Fruit fly (Drosophila melanogaster): ENCODE results near the gene rho.

The rho gene

DNA sequence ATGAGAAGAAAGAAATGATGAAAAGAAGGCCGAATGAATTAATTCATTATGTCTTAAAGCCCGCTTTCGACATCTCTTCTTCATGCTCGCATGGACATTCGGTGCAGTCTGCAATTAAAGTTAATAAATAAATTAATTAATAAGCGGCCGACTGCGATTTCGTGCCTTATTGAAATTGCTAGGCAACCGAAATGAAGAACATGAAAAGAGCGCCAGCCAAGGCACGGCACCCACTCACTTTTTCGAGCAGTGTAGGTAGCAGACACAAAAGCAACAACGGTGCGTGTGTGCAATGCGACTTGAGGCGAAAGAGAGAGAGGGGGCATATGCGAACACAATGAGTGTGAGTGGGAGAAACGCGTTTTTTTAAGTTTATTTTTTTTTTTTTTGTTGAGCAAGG lies 854 bp downstream of the rho start (continued):
- TF ChIP-seq CG9797 (GFP tag; optimal IDR thresholded peaks at IDR 0.05) = no peak
- no peak for TF ChIP-seq gcm2 (GFP tag; optimal IDR thresholded peaks at IDR 0.05)
- TF ChIP-seq CG10543 (GFP tag; optimal IDR thresholded peaks at IDR 0.05) = no peak
- no peak for TF ChIP-seq D (optimal IDR thresholded peaks at IDR 0.05)
- peak; percentile 34 for TF ChIP-seq D (GFP tag; optimal IDR thresholded peaks at IDR 0.05)
- TF ChIP-seq dpn (GFP tag; optimal IDR thresholded peaks at IDR 0.05) = peak in 1 of 2 experiments; percentile 25
- TF ChIP-seq Abd-B (GFP tag; optimal IDR thresholded peaks at IDR 0.05) = peak; percentile 36
- TF ChIP-seq Med (GFP tag) = no peak
- no peak for TF ChIP-seq yki (optimal IDR thresholded peaks at IDR 0.05)
- TF ChIP-seq CG12155 (GFP tag; optimal IDR thresholded peaks at IDR 0.05) = peak; percentile 0
- TF ChIP-seq CG6254 (GFP tag; optimal IDR thresholded peaks at IDR 0.05) = no peak
- no peak for TF ChIP-seq ssp (GFP tag; IDR thresholded peaks at IDR 0.05)
- peak; percentile 30 for TF ChIP-seq az2 (GFP tag; optimal IDR thresholded peaks at IDR 0.05)
- no peak for TF ChIP-seq Dp (GFP tag; optimal IDR thresholded peaks at IDR 0.05)
- TF ChIP-seq lilli (GFP tag; optimal IDR thresholded peaks at IDR 0.05) = no peak
- TF ChIP-seq MESR4 (GFP tag; optimal IDR thresholded peaks at IDR 0.05) = no peak
- TF ChIP-seq eve (GFP tag; optimal IDR thresholded peaks at IDR 0.05) = no peak
- no peak for TF ChIP-seq Asciz (GFP tag; optimal IDR thresholded peaks at IDR 0.05)
- TF ChIP-seq tup (GFP tag; optimal IDR thresholded peaks at IDR 0.05) = no peak
- TF ChIP-seq ewg (GFP tag; optimal IDR thresholded peaks at IDR 0.05) = peak; percentile 39
- peak; percentile 49 for TF ChIP-seq CG2712 (tag; optimal IDR thresholded peaks at IDR 0.05)
- TF ChIP-seq ro (GFP tag; IDR thresholded peaks at IDR 0.05) = no peak
- TF ChIP-seq ken (GFP tag; IDR thresholded peaks at IDR 0.05) = no peak
- no peak for TF ChIP-seq pum (GFP tag; optimal IDR thresholded peaks at IDR 0.05)
- no peak for TF ChIP-seq CG17612 (GFP tag; IDR thresholded peaks at IDR 0.05)
- no peak for TF ChIP-seq CG4730 (GFP tag; IDR thresholded peaks at IDR 0.05)
- TF ChIP-seq jing (GFP tag; optimal IDR thresholded peaks at IDR 0.05) = peak; percentile 32
- no peak for TF ChIP-seq C15 (GFP tag; IDR thresholded peaks at IDR 0.05)
- no peak for TF ChIP-seq Dip2 (GFP tag; IDR thresholded peaks at IDR 0.05)
- TF ChIP-seq HLH3B (GFP tag; IDR thresholded peaks at IDR 0.05) = no peak
- TF ChIP-seq ttk (GFP tag; IDR thresholded peaks at IDR 0.05) = peak; percentile 44; the same call in 1 of the 2 replicates
- TF ChIP-seq Stat92E (GFP tag; optimal IDR thresholded peaks at IDR 0.05) = no peak
- no peak for TF ChIP-seq crp (GFP tag; optimal IDR thresholded peaks at IDR 0.05)
- peak; percentile 27 for TF ChIP-seq CG17385 (GFP tag; optimal IDR thresholded peaks at IDR 0.05)
- no peak for TF ChIP-seq cas (GFP tag; IDR thresholded peaks at IDR 0.05)
- TF ChIP-seq CG11695 (GFP tag; IDR thresholded peaks at IDR 0.05) = 0 out of 3 replicates have a peak, but pooled peaks have one; percentile 29
- 0 out of 3 replicates have a peak, but pooled peaks have one; percentile 34 for TF ChIP-seq CG2889 (GFP tag; IDR thresholded peaks at IDR 0.05)
- no peak for TF ChIP-seq CG42726 (GFP tag; IDR thresholded peaks at IDR 0.05; ENCODE audit: partially characterized antibody)
- TF ChIP-seq CG10209 (GFP tag; optimal IDR thresholded peaks at IDR 0.05) = peak; percentile 3
- TF ChIP-seq B-H2 (GFP tag; optimal IDR thresholded peaks at IDR 0.05) = no peak
- TF ChIP-seq CG31224 (GFP tag; IDR thresholded peaks at IDR 0.05) = 0 out of 2 replicates have a peak, but pooled peaks have one; percentile 8
- TF ChIP-seq Ravus (GFP tag; IDR thresholded peaks at IDR 0.05) = no peak
- no peak for TF ChIP-seq CG1832 (GFP tag; optimal IDR thresholded peaks at IDR 0.05)
- peak; percentile 53 for TF ChIP-seq CG8765 (GFP tag; IDR thresholded peaks at IDR 0.05)
- no peak for TF ChIP-seq CG18764 (GFP tag; optimal IDR thresholded peaks at IDR 0.05)
- no peak for TF ChIP-seq inv (GFP tag; IDR thresholded peaks at IDR 0.05; ENCODE audit: partially characterized antibody)
- no peak for TF ChIP-seq Camta (GFP tag; optimal IDR thresholded peaks at IDR 0.05)
